Fruit fly (Drosophila melanogaster) whole organism, embryonic: ENCODE results near the gene CG14100.

Source experiments
- ATbp ChIP-seq: fragments of 200-800 bp; sonication (Bioruptor generic); optimal IDR thresholded peaks from 2 replicates; lab custom pipeline; 2017; ENCODE audit warnings: missing biosample characterization, mild to moderate bottlenecking, missing genetic modification characterization, missing genetic modification reagents
- Ada2b ChIP-seq: fragments of 200-800 bp; sonication (Bioruptor generic); IDR thresholded peaks from 2 replicates; pipeline ENCODE4 v1.3.6; 2022; ENCODE audit warnings: missing biosample characterization, missing genetic modification characterization
- Asciz ChIP-seq: fragments of 200-800 bp; sonication (Bioruptor generic); optimal IDR thresholded peaks from 2 replicates; lab custom pipeline; 2017; ENCODE audit warnings: missing biosample characterization, mild to moderate bottlenecking, missing genetic modification characterization, missing genetic modification reagents
- Bdp1 ChIP-seq: fragments of 200-800 bp; sonication (Bioruptor generic); optimal IDR thresholded peaks from 3 replicates; lab custom pipeline; 2016; ENCODE audit warnings: missing biosample characterization, missing genetic modification characterization
- CG11504 ChIP-seq: fragments of 200-800 bp; sonication (Bioruptor generic); optimal IDR thresholded peaks from 3 replicates; lab custom pipeline; 2019; ENCODE audit warnings: missing biosample characterization, mild to moderate bottlenecking, missing genetic modification characterization, moderate library complexity
- CG14710 ChIP-seq: fragments of 200-800 bp; sonication (Bioruptor generic); optimal IDR thresholded peaks from 3 replicates; lab custom pipeline; 2019; ENCODE audit warnings: missing biosample characterization, mild to moderate bottlenecking, missing genetic modification characterization, moderate library complexity
- CG15073 ChIP-seq: fragments of 200-800 bp; sonication (Bioruptor generic); optimal IDR thresholded peaks from 2 replicates; lab custom pipeline; 2016; ENCODE audit warnings: missing biosample characterization, missing genetic modification characterization
- CG16815 ChIP-seq: fragments of 200-800 bp; sonication (Bioruptor generic); optimal IDR thresholded peaks from 3 replicates; lab custom pipeline; 2017; ENCODE audit warnings: missing biosample characterization, mild to moderate bottlenecking, missing genetic modification characterization
- CG31224 ChIP-seq: fragments of 200-800 bp; sonication (Bioruptor generic); IDR thresholded peaks from 2 replicates; pipeline ENCODE4 v1.3.6; 2022; ENCODE audit warnings: missing biosample characterization, missing genetic modification characterization
- CG3726 ChIP-seq: fragments of 200-800 bp; sonication (Bioruptor generic); IDR thresholded peaks from 3 replicates; pipeline ENCODE4, ENCODE4 v1.3.6; 2022; ENCODE audit warnings: missing biosample characterization, missing genetic modification characterization
- CG6683 ChIP-seq: fragments of 200-800 bp; sonication (Bioruptor generic); optimal IDR thresholded peaks from 2 replicates; lab custom pipeline; 2017; ENCODE audit warnings: missing biosample characterization, mild to moderate bottlenecking, missing genetic modification characterization, missing genetic modification reagents
- CG6689 ChIP-seq: fragments of 200-800 bp; sonication (Bioruptor generic); IDR thresholded peaks from 2 replicates; pipeline ENCODE4 v1.3.6; 2022; ENCODE audit warnings: missing biosample characterization, missing genetic modification characterization
- CG6813 ChIP-seq: fragments of 200-800 bp; sonication (Bioruptor generic); optimal IDR thresholded peaks from 2 replicates; lab custom pipeline; 2017; ENCODE audit warnings: missing biosample characterization, missing genetic modification characterization, mild to moderate bottlenecking, moderate library complexity, missing genetic modification reagents
- CG8281 ChIP-seq: fragments of 200-800 bp; sonication (Bioruptor generic); optimal IDR thresholded peaks from 2 replicates; lab custom pipeline; 2018; ENCODE audit warnings: missing biosample characterization, mild to moderate bottlenecking, missing genetic modification characterization, moderate library complexity
- CG8290 ChIP-seq, 3 experiments: fragments of 200-800 bp; sonication (Bioruptor generic); optimal IDR thresholded peaks; 2 replicates each; lab custom pipeline; 2016 to 2019; ENCODE audit warnings: missing biosample characterization in 3 of 3, missing genetic modification characterization in 3 of 3, mild to moderate bottlenecking in 2 of 3, moderate library complexity in 1 of 3
- CG9817 ChIP-seq: fragments of 200-800 bp; sonication (Bioruptor generic); optimal IDR thresholded peaks from 2 replicates; lab custom pipeline; 2018; ENCODE audit warnings: missing biosample characterization, mild to moderate bottlenecking, missing genetic modification characterization, moderate library complexity
- Camta ChIP-seq: fragments of 200-800 bp; sonication (Bioruptor generic); optimal IDR thresholded peaks from 2 replicates; lab custom pipeline; 2016; ENCODE audit warnings: missing biosample characterization, missing genetic modification characterization
- Chrac-16 ChIP-seq: fragments of 200-800 bp; sonication (Bioruptor generic); optimal IDR thresholded peaks from 3 replicates; lab custom pipeline; 2016; ENCODE audit warnings: missing biosample characterization, missing genetic modification characterization
- Ets65A ChIP-seq: fragments of 200-800 bp; sonication (Bioruptor generic); peaks from one replicate; lab custom pipeline; 2016; ENCODE audit warnings: missing biosample characterization, missing genetic modification characterization
- Fer3 ChIP-seq: fragments of 200-800 bp; sonication (Bioruptor generic); optimal IDR thresholded peaks from 2 replicates; lab custom pipeline; 2018; ENCODE audit warnings: missing biosample characterization, mild to moderate bottlenecking, missing genetic modification characterization, moderate library complexity
- HHEX ChIP-seq: fragments of 200-800 bp; sonication (Bioruptor generic); optimal IDR thresholded peaks from 3 replicates; lab custom pipeline; 2017; ENCODE audit warnings: missing biosample characterization, mild to moderate bottlenecking, missing genetic modification characterization, missing genetic modification reagents
- Hmr ChIP-seq: fragments of 200-800 bp; sonication (Bioruptor generic); optimal IDR thresholded peaks from 3 replicates; lab custom pipeline; 2017; ENCODE audit warnings: mild to moderate bottlenecking, missing biosample characterization, missing genetic modification reagents, missing genetic modification characterization
- MBD-R2 ChIP-seq: fragments of 200-800 bp; sonication (Bioruptor generic); IDR thresholded peaks from 2 replicates; pipeline ENCODE4 v1.3.6; 2022; ENCODE audit warnings: missing biosample characterization, missing genetic modification characterization
- Mad ChIP-seq: fragments of 200-800 bp; sonication (Bioruptor generic); optimal IDR thresholded peaks from 2 replicates; lab custom pipeline; 2016; ENCODE audit warnings: missing biosample characterization, missing genetic modification characterization
- NK7.1 ChIP-seq: fragments of 200-800 bp; sonication (Bioruptor generic); optimal IDR thresholded peaks from 3 replicates; lab custom pipeline; 2016; ENCODE audit warnings: missing biosample characterization, missing genetic modification characterization
- Sox102F ChIP-seq: fragments of 200-800 bp; sonication (Bioruptor generic); optimal IDR thresholded peaks from 2 replicates; lab custom pipeline; 2018; ENCODE audit warnings: missing biosample characterization, mild to moderate bottlenecking, missing genetic modification characterization, moderate library complexity
- Xbp1 ChIP-seq: fragments of 200-800 bp; sonication (Bioruptor generic); optimal IDR thresholded peaks from 3 replicates; lab custom pipeline; 2016; ENCODE audit warnings: missing biosample characterization, mild to moderate bottlenecking, missing genetic modification characterization
- YL-1 ChIP-seq: fragments of 200-800 bp; sonication (Bioruptor generic); optimal IDR thresholded peaks from 3 replicates; lab custom pipeline; 2017; ENCODE audit warnings: missing biosample characterization, mild to moderate bottlenecking, missing genetic modification characterization
- ash1 ChIP-seq: fragments of 200-800 bp; sonication (Bioruptor generic); optimal IDR thresholded peaks from 2 replicates; lab custom pipeline; 2018; ENCODE audit warnings: missing biosample characterization, mild to moderate bottlenecking, missing genetic modification characterization
- ato ChIP-seq: fragments of 200-800 bp; sonication (Bioruptor generic); IDR thresholded peaks from 2 replicates; pipeline ENCODE4 v1.3.6; 2022; ENCODE audit warnings: missing biosample characterization, missing genetic modification characterization; ENCODE audit not compliant: partially characterized antibody
- bowl ChIP-seq: fragments of 200-800 bp; sonication (Bioruptor generic); IDR thresholded peaks from 2 replicates; pipeline ENCODE4 v1.3.6; 2022; ENCODE audit warnings: missing biosample characterization, missing genetic modification characterization
- cg ChIP-seq: fragments of 200-800 bp; sonication (Bioruptor generic); optimal IDR thresholded peaks from 3 replicates; lab custom pipeline; 2019; ENCODE audit warnings: missing biosample characterization, mild to moderate bottlenecking, missing genetic modification characterization, moderate library complexity
- chif ChIP-seq, 2 experiments: fragments of 200-800 bp; sonication (Bioruptor generic); optimal IDR thresholded peaks; 3 replicates each; lab custom pipeline; 2016; ENCODE audit warnings: missing biosample characterization in 2 of 2, missing genetic modification characterization in 2 of 2
- corto ChIP-seq: fragments of 200-800 bp; sonication (Bioruptor generic); optimal IDR thresholded peaks from 2 replicates; lab custom pipeline; 2016; ENCODE audit warnings: missing biosample characterization, mild to moderate bottlenecking, missing genetic modification characterization, moderate library complexity
- dan ChIP-seq: fragments of 200-800 bp; sonication (Bioruptor generic); IDR thresholded peaks from 2 replicates; pipeline ENCODE4 v1.3.6; 2022; ENCODE audit warnings: missing biosample characterization, missing genetic modification characterization
- disco-r ChIP-seq: fragments of 200-800 bp; sonication (Bioruptor generic); optimal IDR thresholded peaks from 2 replicates; lab custom pipeline; 2016; ENCODE audit warnings: missing biosample characterization, missing genetic modification characterization
- fd64A ChIP-seq: fragments of 200-800 bp; sonication (Bioruptor generic); optimal IDR thresholded peaks from 3 replicates; lab custom pipeline; 2018; ENCODE audit warnings: missing biosample characterization, mild to moderate bottlenecking, missing genetic modification characterization
- grau ChIP-seq: fragments of 200-800 bp; optimal IDR thresholded peaks from 3 replicates; lab custom pipeline; 2019; ENCODE audit warnings: missing biosample characterization, mild to moderate bottlenecking, missing genetic modification characterization, moderate library complexity
- gsb ChIP-seq: fragments of 200-800 bp; sonication (Bioruptor generic); IDR thresholded peaks from 2 replicates; pipeline ENCODE4 v1.3.6; 2022; ENCODE audit warnings: missing biosample characterization, missing genetic modification characterization
- jumu ChIP-seq: fragments of 200-800 bp; sonication (Bioruptor generic); optimal IDR thresholded peaks from 3 replicates; lab custom pipeline; 2016; ENCODE audit warnings: missing biosample characterization, missing genetic modification characterization
- lmd ChIP-seq: fragments of 200-800 bp; sonication (Bioruptor generic); IDR thresholded peaks from 2 replicates; pipeline ENCODE4 v1.3.6; 2022; ENCODE audit warnings: missing biosample characterization, missing genetic modification characterization
- otp ChIP-seq: fragments of 200-800 bp; sonication (Bioruptor generic); IDR thresholded peaks from 3 replicates; pipeline ENCODE4, ENCODE4 v1.3.6; 2022; ENCODE audit warnings: missing biosample characterization, missing genetic modification characterization
- pho ChIP-seq: fragments of 200-800 bp; sonication (Bioruptor generic); optimal IDR thresholded peaks from 2 replicates; lab custom pipeline; 2016; ENCODE audit warnings: missing biosample characterization, missing genetic modification characterization
- prd ChIP-seq, 3 experiments: fragments of >200 bp in 2 of 3; fragments of 200-800 bp in 1 of 3; sonication (Bioruptor generic) in 1 of 3; optimal IDR thresholded peaks in 2 of 3; IDR thresholded peaks in 1 of 3; 2 replicates in 2 of 3; 3 replicates in 1 of 3; pipeline versions ENCODE4 v1.3.6 to Lab custom; 2017 to 2022; ENCODE audit warnings: missing biosample characterization in 1 of 3, missing genetic modification characterization in 1 of 3
- schlank ChIP-seq: fragments of 200-800 bp; sonication (Bioruptor generic); optimal IDR thresholded peaks from 2 replicates; lab custom pipeline; 2018; ENCODE audit warnings: missing biosample characterization, mild to moderate bottlenecking, missing genetic modification characterization
- sob ChIP-seq: fragments of 200-800 bp; sonication (Bioruptor generic); IDR thresholded peaks from 2 replicates; pipeline ENCODE4 v1.3.6; 2022; ENCODE audit warnings: missing biosample characterization, missing genetic modification characterization
- sr ChIP-seq: fragments of 200-800 bp; sonication (Bioruptor generic); IDR thresholded peaks from 3 replicates; pipeline ENCODE4 v1.3.6; 2022; ENCODE audit warnings: missing biosample characterization, missing genetic modification characterization
- twi ChIP-seq: fragments of 200-800 bp; optimal IDR thresholded peaks from 2 replicates; lab custom pipeline; 2019; ENCODE audit warnings: missing biosample characterization, mild to moderate bottlenecking, missing genetic modification characterization, moderate library complexity
- zf30C ChIP-seq: fragments of 200-800 bp; sonication (Bioruptor generic); optimal IDR thresholded peaks from 3 replicates; lab custom pipeline; 2018; ENCODE audit warnings: missing biosample characterization, mild to moderate bottlenecking, missing genetic modification characterization

Gene CG14100

DNA sequence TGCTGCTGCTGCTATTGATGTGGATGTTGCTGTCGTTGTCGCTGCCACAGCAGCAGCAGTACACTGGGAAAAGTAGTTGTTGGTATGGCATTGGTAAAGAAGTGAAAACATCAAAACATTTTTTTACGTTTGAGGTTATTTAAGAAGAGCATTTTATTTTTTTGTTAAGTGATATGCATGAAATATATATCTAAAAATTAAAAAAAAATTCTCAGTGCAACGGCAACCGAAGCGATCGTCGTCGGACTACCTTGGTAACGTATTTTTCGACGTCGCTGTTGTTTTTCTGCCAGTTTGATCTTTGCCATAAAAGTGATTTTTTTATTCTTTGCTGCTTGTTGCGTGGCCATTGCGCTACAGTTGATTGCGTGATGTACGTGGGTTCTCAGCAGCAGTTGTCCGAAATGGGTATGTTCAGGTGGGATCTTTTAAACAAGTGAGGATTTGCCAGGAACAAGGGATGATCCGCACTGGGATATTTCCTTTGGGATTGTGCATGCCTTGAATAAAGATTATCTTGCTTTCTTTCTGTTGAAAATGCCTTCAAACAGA, 29.6 kb downstream of the CG14100 start (continued):
- TF ChIP-seq prd (optimal IDR thresholded peaks at IDR 0.05; lab: Kevin White, UChicago) (no peak), prd (GFP tag; IDR thresholded peaks at IDR 0.05; lab: Robert Waterston, UW) (peak; percentile 99), disco-r (GFP tag; lab: Kevin White, UChicago) (peak; percentile 83), CG11504 (tag; lab: Kevin White, UChicago) (peak; percentile 94), lmd (GFP tag; lab: Robert Waterston, UW) (peak; percentile 94), Xbp1 (GFP tag; lab: Kevin White, UChicago) (peak; percentile 95), sob (GFP tag; lab: Robert Waterston, UW) (peak; percentile 96), sr (peak; percentile 71; the same call in 2 of the 3 replicates), HHEX (GFP tag; lab: Kevin White, UChicago) (peak; percentile 93), CG3726 (peak; percentile 92), Hmr (GFP tag; lab: Kevin White, UChicago) (peak; percentile 93), NK7.1 (GFP tag; lab: Kevin White, UChicago) (peak; percentile 68), CG8281 (tag; lab: Kevin White, UChicago) (peak; percentile 82), CG16815 (GFP tag; lab: Kevin White, UChicago) (peak; percentile 95), twi (tag; lab: Kevin White, UChicago) (peak; percentile 92), zf30C (GFP tag; lab: Kevin White, UChicago) (peak; percentile 98), ato (GFP tag; lab: Robert Waterston, UW) (no peak), CG8290 (GFP tag; optimal IDR thresholded peaks at IDR 0.05; lab: Kevin White, UChicago) (peak; percentile 95), CG8290 (tag; optimal IDR thresholded peaks at IDR 0.05; lab: Kevin White, UChicago) (peak; percentile 76 to 94), Chrac-16 (GFP tag; lab: Kevin White, UChicago) (peak; percentile 96), YL-1 (GFP tag; lab: Kevin White, UChicago) (peak; percentile 91), Bdp1 (GFP tag; lab: Kevin White, UChicago) (peak; percentile 86), MBD-R2 (GFP tag; lab: Robert Waterston, UW) (peak; percentile 92), bowl (GFP tag; lab: Robert Waterston, UW) (peak; percentile 85), ash1 (GFP tag; lab: Kevin White, UChicago) (peak; percentile 44), grau (tag; lab: Kevin White, UChicago) (peak; percentile 94), gsb (GFP tag; lab: Robert Waterston, UW) (peak; percentile 88), otp (GFP tag; lab: Robert Waterston, UW) (peak; percentile 95), CG6813 (GFP tag; lab: Kevin White, UChicago) (peak; percentile 95), chif (GFP tag; optimal IDR thresholded peaks at IDR 0.05; lab: Kevin White, UChicago) (peak; percentile 89 to 96), ATbp (GFP tag; lab: Kevin White, UChicago) (peak; percentile 93), fd64A (GFP tag; lab: Kevin White, UChicago) (peak; percentile 92), CG14710 (tag; lab: Kevin White, UChicago) (peak; percentile 96), CG6683 (GFP tag; lab: Kevin White, UChicago) (peak; percentile 77), CG15073 (GFP tag; lab: Kevin White, UChicago) (peak; percentile 72), Sox102F (GFP tag; lab: Kevin White, UChicago) (peak; percentile 96), schlank (tag; lab: Kevin White, UChicago) (peak; percentile 88), Ets65A (GFP tag; lab: Kevin White, UChicago) (peak; percentile 98), Fer3 (tag; lab: Kevin White, UChicago) (peak; percentile 94), Ada2b (GFP tag; lab: Robert Waterston, UW) (peak; percentile 95), Mad (peak; percentile 93), jumu (peak; percentile 88), Camta (GFP tag; lab: Kevin White, UChicago) (peak; percentile 94), pho (GFP tag; lab: Kevin White, UChicago) (peak; percentile 90), corto (GFP tag; lab: Kevin White, UChicago) (peak; percentile 92), CG31224 (GFP tag; lab: Robert Waterston, UW) (peak; percentile 86), cg (no peak), CG9817 (peak; percentile 95), CG6689 (GFP tag; lab: Robert Waterston, UW) (peak; percentile 95), dan (GFP tag; lab: Robert Waterston, UW) (no peak; the same call in 1 of the 2 replicates), Asciz (GFP tag; lab: Kevin White, UChicago) (peak; percentile 93)
